Worm (Caenorhabditis elegans) whole organism, L3 larva: ENCODE measurements around the gene nhr-19.

Experiments used
- ZK546.5 ChIP-seq: sonication (generic microtip); optimal IDR thresholded peaks from 2 replicates; lab custom pipeline; 2017; ENCODE audit warnings: missing biosample characterization, missing genetic modification characterization
- aly-2 ChIP-seq: fragments of 150-350 bp; optimal IDR thresholded peaks from 2 replicates; lab custom pipeline; 2014; ENCODE audit warnings: missing biosample characterization, missing genetic modification characterization
- fkh-10 ChIP-seq: sonication (generic microtip); optimal IDR thresholded peaks from 2 replicates; lab custom pipeline; 2017; ENCODE audit warnings: missing biosample characterization, missing genetic modification reagents, missing genetic modification characterization
- lin-15B ChIP-seq: fragments of 150-350 bp; optimal IDR thresholded peaks from 2 replicates; lab custom pipeline; 2014; ENCODE audit warnings: missing biosample characterization, missing genetic modification characterization
- lin-39 ChIP-seq: fragments of 150-350 bp; optimal IDR thresholded peaks from 2 replicates; lab custom pipeline; 2018; ENCODE audit warnings: missing biosample characterization, missing genetic modification reagents, missing genetic modification characterization
- nfya-1 ChIP-seq: sonication (generic microtip); optimal IDR thresholded peaks from 2 replicates; lab custom pipeline; 2017; ENCODE audit warnings: missing genetic modification characterization, mild to moderate bottlenecking, missing compliant biosample characterization, antibody characterized with exemption, moderate library complexity; ENCODE audit not compliant: insufficient read depth
- nhr-23 ChIP-seq: fragments of 150-350 bp; optimal IDR thresholded peaks from 2 replicates; lab custom pipeline; 2014; ENCODE audit warnings: missing biosample characterization, missing genetic modification reagents, missing genetic modification characterization
- nhr-28 ChIP-seq: fragments of 150-350 bp; optimal IDR thresholded peaks from 2 replicates; lab custom pipeline; 2014; ENCODE audit warnings: missing biosample characterization, missing genetic modification characterization
- pqm-1 ChIP-seq: fragments of 150-350 bp; optimal IDR thresholded peaks from 2 replicates; lab custom pipeline; 2017; ENCODE audit warnings: missing biosample characterization, missing genetic modification characterization, inconsistent platforms
- snpc-4 ChIP-seq: fragments of 150-350 bp; optimal IDR thresholded peaks from 2 replicates; lab custom pipeline; 2014; ENCODE audit warnings: missing biosample characterization, missing genetic modification characterization
- tbx-2 ChIP-seq: sonication (generic microtip); optimal IDR thresholded peaks from 2 replicates; lab custom pipeline; 2016; ENCODE audit warnings: mild to moderate bottlenecking, missing genetic modification characterization, missing compliant biosample characterization
- unc-39 ChIP-seq: sonication (generic microtip); optimal IDR thresholded peaks from 4 replicates; lab custom pipeline; 2017; ENCODE audit warnings: missing biosample characterization, missing genetic modification characterization
- unc-62 ChIP-seq: fragments of 150-350 bp; sonication (generic microtip); optimal IDR thresholded peaks from 4 replicates; lab custom pipeline; 2014; ENCODE audit warnings: missing biosample characterization, missing genetic modification reagents, missing genetic modification characterization

DNA sequence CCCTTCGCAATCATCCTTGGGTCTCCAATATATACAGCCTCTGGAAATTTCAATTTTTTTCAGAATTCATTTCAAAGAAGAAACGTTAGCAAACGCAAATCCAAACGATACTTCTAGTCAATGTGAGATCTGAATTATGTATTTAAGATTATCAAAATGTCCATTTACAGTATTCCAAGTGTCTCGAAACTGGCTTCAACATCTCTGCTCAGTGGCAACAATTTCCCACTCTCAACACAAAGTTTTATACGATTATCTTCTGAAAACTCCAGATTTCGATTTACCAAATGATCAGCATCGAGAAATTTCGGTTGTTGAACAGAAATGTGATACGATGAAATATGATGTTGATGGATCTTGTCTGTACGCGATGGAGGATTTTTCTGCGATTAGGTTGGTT, 48.7 kb downstream of the nhr-19 start:
- TF ChIP-seq lin-15B (tag; lab: Kevin White, UChicago) = no peak
- no peak for TF ChIP-seq pqm-1 (tag; lab: Kevin White, UChicago)
- TF ChIP-seq aly-2 (tag; lab: Kevin White, UChicago) = no peak
- TF ChIP-seq nfya-1 (tag; lab: Kevin White, UChicago) = no peak
- no peak for TF ChIP-seq snpc-4 (tag; lab: Kevin White, UChicago)
- TF ChIP-seq tbx-2 (tag; lab: Kevin White, UChicago) = no peak
- TF ChIP-seq nhr-28 (tag; lab: Kevin White, UChicago) = no peak
- TF ChIP-seq nhr-23 = no peak
- TF ChIP-seq unc-62 (GFP tag; lab: Kevin White, UChicago) = no peak
- TF ChIP-seq fkh-10 = no peak
- no peak for TF ChIP-seq ZK546.5 (tag; lab: Kevin White, UChicago)
- TF ChIP-seq unc-39 (tag; lab: Kevin White, UChicago) = no peak
- no peak for TF ChIP-seq lin-39 (tag; lab: Kevin White, UChicago)
